Worm (Caenorhabditis elegans): ENCODE results near the gene srh-208.

srh-208 gene

ce11 chrV:19293025-19293424 lies 24.1 kb upstream of the srh-208 start, which contains the start of gene F55C9.5:
F55C9.5 (minus strand) TSS chrV:19293125.
- TF ChIP-seq F13C5.2 (tag; optimal IDR thresholded peaks at IDR 0.05) (no peak), ets-7 (tag; optimal IDR thresholded peaks at IDR 0.05) (no peak), ceh-36 (tag; optimal IDR thresholded peaks at IDR 0.05) (no peak), ama-1 (optimal IDR thresholded peaks at IDR 0.05) (no peak)

- no peak for TF ChIP-seq B0310.2 (tag; optimal IDR thresholded peaks at IDR 0.05)
- no peak for TF ChIP-seq sea-1 (GFP tag; conservative IDR thresholded peaks at IDR 0.05)
- TF ChIP-seq tbx-11 (GFP tag; IDR thresholded peaks at IDR 0.05), result no peak
- no peak for TF ChIP-seq F13C5.2 (tag; optimal IDR thresholded peaks at IDR 0.05)
- TF ChIP-seq scrt-1 (GFP tag; IDR thresholded peaks at IDR 0.05), result no peak
- TF ChIP-seq pes-1 (GFP tag; IDR thresholded peaks at IDR 0.05), result no peak
- no peak for TF ChIP-seq hnd-1 (tag; optimal IDR thresholded peaks at IDR 0.05)
- no peak for TF ChIP-seq hmg-4 (GFP tag; optimal IDR thresholded peaks at IDR 0.05)
Measured at ce11 chrV:19296723-19297122, 20.4 kb upstream of the srh-208 start, which contains the start of gene F55C9.6. F55C9.6 (minus strand) TSS chrV:19296823.

ce11 chrV:19297510-19297909 lies 19.6 kb upstream of the srh-208 start, which contains the start of gene fbxb-60:
fbxb-60 (plus strand) TSS chrV:19297810.
- TF ChIP-seq aly-1 (tag; optimal IDR thresholded peaks at IDR 0.05) (no peak), B0310.2 (tag; optimal IDR thresholded peaks at IDR 0.05) (no peak), sea-1 (GFP tag; conservative IDR thresholded peaks at IDR 0.05) (no peak), ceh-36 (tag; optimal IDR thresholded peaks at IDR 0.05) (no peak), hmg-4 (GFP tag; optimal IDR thresholded peaks at IDR 0.05) (no peak)

- TF ChIP-seq ets-7 (tag; optimal IDR thresholded peaks at IDR 0.05) (no peak), scrt-1 (GFP tag; IDR thresholded peaks at IDR 0.05) (no peak), tra-4 (tag; optimal IDR thresholded peaks at IDR 0.05) (no peak), tbx-11 (GFP tag; IDR thresholded peaks at IDR 0.05) (no peak), B0310.2 (tag; optimal IDR thresholded peaks at IDR 0.05) (no peak), F13C5.2 (tag; optimal IDR thresholded peaks at IDR 0.05) (no peak), aly-1 (tag; optimal IDR thresholded peaks at IDR 0.05) (no peak), hmbx-1 (tag; optimal IDR thresholded peaks at IDR 0.05) (no peak), flt-1 (GFP tag; IDR thresholded peaks at IDR 0.05) (no peak), ceh-36 (tag; optimal IDR thresholded peaks at IDR 0.05) (no peak), ceh-13 (GFP tag; optimal IDR thresholded peaks at IDR 0.05) (no peak), tbx-37 (GFP tag; conservative IDR thresholded peaks at IDR 0.05) (no peak)
Measured at ce11 chrV:19299262-19299661, 17.9 kb upstream of the srh-208 start, which contains the start of gene F55C9.14. F55C9.14 (plus strand) TSS chrV:19299562.

ce11 chrV:19301934-19302333 lies 15.2 kb upstream of the srh-208 start, which contains the start of gene fbxb-62:
fbxb-62 (minus strand) TSS chrV:19302034.
- TF ChIP-seq ceh-13 (GFP tag; optimal IDR thresholded peaks at IDR 0.05), result no peak
- TF ChIP-seq ama-1 (optimal IDR thresholded peaks at IDR 0.05), result no peak
- no peak for TF ChIP-seq B0310.2 (tag; optimal IDR thresholded peaks at IDR 0.05)
- TF ChIP-seq hmbx-1 (tag; optimal IDR thresholded peaks at IDR 0.05), result no peak
- no peak for TF ChIP-seq tbx-37 (GFP tag; conservative IDR thresholded peaks at IDR 0.05)
- TF ChIP-seq F13C5.2 (tag; optimal IDR thresholded peaks at IDR 0.05), result no peak
- no peak for TF ChIP-seq tra-4 (tag; optimal IDR thresholded peaks at IDR 0.05)
- TF ChIP-seq scrt-1 (GFP tag; IDR thresholded peaks at IDR 0.05), result no peak
- no peak for TF ChIP-seq hnd-1 (tag; optimal IDR thresholded peaks at IDR 0.05)
- no peak for TF ChIP-seq aly-1 (tag; optimal IDR thresholded peaks at IDR 0.05)

- TF ChIP-seq ceh-13 (GFP tag; optimal IDR thresholded peaks at IDR 0.05), result no peak
- no peak for TF ChIP-seq F13C5.2 (tag; optimal IDR thresholded peaks at IDR 0.05)
- TF ChIP-seq tbx-37 (GFP tag; conservative IDR thresholded peaks at IDR 0.05), result no peak
- no peak for TF ChIP-seq sea-1 (GFP tag; conservative IDR thresholded peaks at IDR 0.05)
- TF ChIP-seq tra-4 (tag; optimal IDR thresholded peaks at IDR 0.05), result no peak
- no peak for TF ChIP-seq pes-1 (GFP tag; IDR thresholded peaks at IDR 0.05)
- TF ChIP-seq ama-1 (optimal IDR thresholded peaks at IDR 0.05), result no peak
- no peak for TF ChIP-seq scrt-1 (GFP tag; IDR thresholded peaks at IDR 0.05)
Measured at ce11 chrV:19303589-19304174, 13.5 kb upstream of the srh-208 start, which contains the start of the genes fbxb-63 and fbxb-61. fbxb-63 (minus strand) TSS chrV:19303730. fbxb-61 (plus strand) TSS chrV:19304124.

- TF ChIP-seq scrt-1 (GFP tag; IDR thresholded peaks at IDR 0.05), result no peak
- no peak for TF ChIP-seq hnd-1 (tag; optimal IDR thresholded peaks at IDR 0.05)
- TF ChIP-seq sea-1 (GFP tag; conservative IDR thresholded peaks at IDR 0.05), result no peak
- TF ChIP-seq ceh-13 (GFP tag; optimal IDR thresholded peaks at IDR 0.05), result no peak
- no peak for TF ChIP-seq ceh-36 (tag; optimal IDR thresholded peaks at IDR 0.05)
- TF ChIP-seq tbx-37 (GFP tag; conservative IDR thresholded peaks at IDR 0.05), result no peak
- TF ChIP-seq hmg-4 (GFP tag; optimal IDR thresholded peaks at IDR 0.05), result no peak
- TF ChIP-seq hmbx-1 (tag; optimal IDR thresholded peaks at IDR 0.05), result no peak
- TF ChIP-seq pes-1 (GFP tag; IDR thresholded peaks at IDR 0.05), result no peak
- TF ChIP-seq flt-1 (GFP tag; IDR thresholded peaks at IDR 0.05), result no peak
- no peak for TF ChIP-seq tbx-11 (GFP tag; IDR thresholded peaks at IDR 0.05)
- TF ChIP-seq F13C5.2 (tag; optimal IDR thresholded peaks at IDR 0.05), result no peak
- no peak for TF ChIP-seq ets-7 (tag; optimal IDR thresholded peaks at IDR 0.05)
- TF ChIP-seq tra-4 (tag; optimal IDR thresholded peaks at IDR 0.05), result no peak
Measured at ce11 chrV:19306906-19307305, 10.3 kb upstream of the srh-208 start, which contains the start of gene F55C9.15. F55C9.15 (minus strand) TSS chrV:19307006.

ce11 chrV:19308137-19308536 lies 9.0 kb upstream of the srh-208 start:
- TF ChIP-seq hmg-4 (GFP tag; optimal IDR thresholded peaks at IDR 0.05) (peak; percentile 19), tra-4 (tag; optimal IDR thresholded peaks at IDR 0.05) (no peak), tbx-37 (GFP tag; conservative IDR thresholded peaks at IDR 0.05) (no peak), flt-1 (GFP tag; IDR thresholded peaks at IDR 0.05) (no peak)

All from whole organism, early embryonic.